Fruit fly (Drosophila melanogaster): ENCODE results near the gene Xrp1.

The Xrp1 gene

dm6 chr3R:18928346-18928917, 13.7 kb downstream of the Xrp1 start, which contains the start of gene Mpc1 (continued):
- TF ChIP-seq E2f2 (GFP tag; IDR thresholded peaks at IDR 0.05), result peak; percentile 72
- 0 out of 3 replicates have a peak, but pooled peaks have one; percentile 54 for TF ChIP-seq CG11456 (GFP tag; IDR thresholded peaks at IDR 0.05)
- TF ChIP-seq NFAT (GFP tag; IDR thresholded peaks at IDR 0.05), result peak; percentile 61
- TF ChIP-seq slou (GFP tag; optimal IDR thresholded peaks at IDR 0.05), result no peak
- no peak for TF ChIP-seq Spps (tag; optimal IDR thresholded peaks at IDR 0.05)
- peak; percentile 19 for TF ChIP-seq CG13424 (tag; optimal IDR thresholded peaks at IDR 0.05)
- TF ChIP-seq Myb (GFP tag; optimal IDR thresholded peaks at IDR 0.05), result peak; percentile 36
- peak; percentile 78 for TF ChIP-seq CG9932 (GFP tag; IDR thresholded peaks at IDR 0.05)
- peak; percentile 52 for TF ChIP-seq CG11504 (tag; optimal IDR thresholded peaks at IDR 0.05)
- TF ChIP-seq Rx (GFP tag; IDR thresholded peaks at IDR 0.05), result no peak
- peak; percentile 89 for TF ChIP-seq Dref (GFP tag; IDR thresholded peaks at IDR 0.05)
- TF ChIP-seq CG15011 (GFP tag; optimal IDR thresholded peaks at IDR 0.05), result no peak
- TF ChIP-seq gsb-n (tag; optimal IDR thresholded peaks at IDR 0.05), result no peak
- TF ChIP-seq CG34224 (GFP tag; IDR thresholded peaks at IDR 0.05; ENCODE audit: partially characterized antibody), result peak; percentile 67; the same call in 1 of the 3 replicates
- TF ChIP-seq grau (tag; optimal IDR thresholded peaks at IDR 0.05), result peak; percentile 30
- no peak for TF ChIP-seq Ada2b (GFP tag; IDR thresholded peaks at IDR 0.05)
- peak; percentile 5; the same call in 1 of the 2 replicates for TF ChIP-seq sob (GFP tag; IDR thresholded peaks at IDR 0.05)
- peak; percentile 60; the same call in 2 of the 3 replicates for TF ChIP-seq CG14860 (GFP tag; IDR thresholded peaks at IDR 0.05; ENCODE audit: partially characterized antibody)
- no peak for TF ChIP-seq CG31388 (GFP tag; optimal IDR thresholded peaks at IDR 0.05)
- peak; percentile 52; the same call in 2 of the 3 replicates for TF ChIP-seq zen2 (GFP tag; IDR thresholded peaks at IDR 0.05; ENCODE audit: partially characterized antibody)
- TF ChIP-seq p53 (GFP tag; optimal IDR thresholded peaks at IDR 0.05), result no peak
- peak; percentile 53; the same call in 1 of the 2 replicates for TF ChIP-seq CG6272 (GFP tag; IDR thresholded peaks at IDR 0.05)
- peak; percentile 85 for TF ChIP-seq kah (GFP tag; optimal IDR thresholded peaks at IDR 0.05)
- no peak for TF ChIP-seq Abd-B (GFP tag; optimal IDR thresholded peaks at IDR 0.05)
- no peak for TF ChIP-seq CG7987 (GFP tag; optimal IDR thresholded peaks at IDR 0.05)
- no peak for TF ChIP-seq cas (GFP tag; IDR thresholded peaks at IDR 0.05)
- TF ChIP-seq CG6813 (GFP tag; optimal IDR thresholded peaks at IDR 0.05), result no peak
- TF ChIP-seq CG42726 (GFP tag; IDR thresholded peaks at IDR 0.05; ENCODE audit: partially characterized antibody), result peak; percentile 71
- peak; percentile 22 for TF ChIP-seq nmo (GFP tag; optimal IDR thresholded peaks at IDR 0.05)
- peak; percentile 5 for TF ChIP-seq B-H2 (GFP tag; optimal IDR thresholded peaks at IDR 0.05)
- no peak for TF ChIP-seq jing (GFP tag; optimal IDR thresholded peaks at IDR 0.05)
- no peak for TF ChIP-seq pita (GFP tag; optimal IDR thresholded peaks at IDR 0.05)
- TF ChIP-seq CG8290 (GFP tag; optimal IDR thresholded peaks at IDR 0.05), result no peak
- TF ChIP-seq CG8290 (tag; optimal IDR thresholded peaks at IDR 0.05), result peak in 1 of 2 experiments; percentile 66
- TF ChIP-seq ken (GFP tag; IDR thresholded peaks at IDR 0.05), result 0 out of 3 replicates have a peak, but pooled peaks have one; percentile 35
- no peak for TF ChIP-seq CG3065 (GFP tag; optimal IDR thresholded peaks at IDR 0.05)
- no peak for TF ChIP-seq Ssrp (tag; optimal IDR thresholded peaks at IDR 0.05)
- 0 out of 3 replicates have a peak, but pooled peaks have one; percentile 26 for TF ChIP-seq CG2889 (GFP tag; IDR thresholded peaks at IDR 0.05)
- peak; percentile 84 for TF ChIP-seq Opbp (GFP tag; IDR thresholded peaks at IDR 0.05; ENCODE audit: partially characterized antibody)
- no peak for TF ChIP-seq az2 (GFP tag; optimal IDR thresholded peaks at IDR 0.05)
- no peak for TF ChIP-seq CG18764 (GFP tag; optimal IDR thresholded peaks at IDR 0.05)
- peak; percentile 63 for TF ChIP-seq scrt (GFP tag; optimal IDR thresholded peaks at IDR 0.05)
- no peak for TF ChIP-seq NfI (GFP tag; optimal IDR thresholded peaks at IDR 0.05)
- TF ChIP-seq Hr78 (GFP tag; optimal IDR thresholded peaks at IDR 0.05), result peak in 1 of 2 experiments; percentile 35
- no peak; the same call in 1 of the 2 replicates for TF ChIP-seq CG4404 (GFP tag; IDR thresholded peaks at IDR 0.05)
- peak; percentile 85 for TF ChIP-seq Bgb (GFP tag; IDR thresholded peaks at IDR 0.05; ENCODE audit: partially characterized antibody)
- TF ChIP-seq CG13624 (GFP tag; optimal IDR thresholded peaks at IDR 0.05), result peak; percentile 1
- no peak for TF ChIP-seq CG11398 (GFP tag; optimal IDR thresholded peaks at IDR 0.05)
- peak; percentile 68 for TF ChIP-seq CG7963 (GFP tag; IDR thresholded peaks at IDR 0.05; ENCODE audit: partially characterized antibody)

Measured in whole organism, embryonic.